Worm (Caenorhabditis elegans): ENCODE data around the gene bir-1.

- TF ChIP-seq elt-3 (tag; optimal IDR thresholded peaks at IDR 0.05) (no peak), mdl-1 (tag; optimal IDR thresholded peaks at IDR 0.05) (no peak), nhr-23 (tag; optimal IDR thresholded peaks at IDR 0.05) (no peak), nhr-6 (tag; optimal IDR thresholded peaks at IDR 0.05) (peak; percentile 49), nhr-237 (tag; optimal IDR thresholded peaks at IDR 0.05) (no peak), F13H6.1 (tag; optimal IDR thresholded peaks at IDR 0.05) (no peak)
Measured at ce11 chrV:11615948-11616681, 28.2 kb upstream of the bir-1 start, which contains the start of gene nlp-24.

Data from whole organism, L2 larva.